Worm (Caenorhabditis elegans) whole organism, L3 larva: ENCODE measurements around the gene srh-206.

ENCODE experiments used
- R02D3.7 ChIP-seq: fragments of 150-350 bp; optimal IDR thresholded peaks from 2 replicates; lab custom pipeline; 2014; ENCODE audit warnings: missing biosample characterization, missing genetic modification characterization
- ZK546.5 ChIP-seq: sonication (generic microtip); optimal IDR thresholded peaks from 2 replicates; lab custom pipeline; 2017; ENCODE audit warnings: missing biosample characterization, missing genetic modification characterization
- ama-1 ChIP-seq: fragments of 150-350 bp; optimal IDR thresholded peaks from 2 replicates; lab custom pipeline; 2018
- daf-12 ChIP-seq: fragments of 150-350 bp; optimal IDR thresholded peaks from 2 replicates; lab custom pipeline; 2014; ENCODE audit warnings: missing biosample characterization, missing genetic modification reagents, missing genetic modification characterization
- elt-2 ChIP-seq: sonication (generic microtip); optimal IDR thresholded peaks from 2 replicates; lab custom pipeline; 2016; ENCODE audit warnings: missing genetic modification reagents, mild to moderate bottlenecking, missing genetic modification characterization, missing compliant biosample characterization
- jun-1 ChIP-seq: fragments of 150-350 bp; optimal IDR thresholded peaks from 2 replicates; lab custom pipeline; 2014; ENCODE audit warnings: missing biosample characterization, missing genetic modification reagents, missing genetic modification characterization
- mml-1 ChIP-seq: fragments of 150-350 bp; sonication (generic microtip); optimal IDR thresholded peaks from 3 replicates; lab custom pipeline; 2014; ENCODE audit warnings: missing biosample characterization, missing genetic modification characterization
- nhr-11 ChIP-seq: fragments of 150-350 bp; optimal IDR thresholded peaks from 2 replicates; lab custom pipeline; 2014; ENCODE audit warnings: missing biosample characterization, missing genetic modification characterization
- nhr-237 ChIP-seq: fragments of 150-350 bp; optimal IDR thresholded peaks from 2 replicates; lab custom pipeline; 2014; ENCODE audit warnings: missing biosample characterization, missing genetic modification characterization
- nhr-28 ChIP-seq: fragments of 150-350 bp; optimal IDR thresholded peaks from 2 replicates; lab custom pipeline; 2014; ENCODE audit warnings: missing biosample characterization, missing genetic modification characterization
- snpc-4 ChIP-seq: fragments of 150-350 bp; optimal IDR thresholded peaks from 2 replicates; lab custom pipeline; 2014; ENCODE audit warnings: missing biosample characterization, missing genetic modification characterization
- unc-62 ChIP-seq: fragments of 150-350 bp; sonication (generic microtip); optimal IDR thresholded peaks from 4 replicates; lab custom pipeline; 2014; ENCODE audit warnings: missing biosample characterization, missing genetic modification reagents, missing genetic modification characterization

DNA sequence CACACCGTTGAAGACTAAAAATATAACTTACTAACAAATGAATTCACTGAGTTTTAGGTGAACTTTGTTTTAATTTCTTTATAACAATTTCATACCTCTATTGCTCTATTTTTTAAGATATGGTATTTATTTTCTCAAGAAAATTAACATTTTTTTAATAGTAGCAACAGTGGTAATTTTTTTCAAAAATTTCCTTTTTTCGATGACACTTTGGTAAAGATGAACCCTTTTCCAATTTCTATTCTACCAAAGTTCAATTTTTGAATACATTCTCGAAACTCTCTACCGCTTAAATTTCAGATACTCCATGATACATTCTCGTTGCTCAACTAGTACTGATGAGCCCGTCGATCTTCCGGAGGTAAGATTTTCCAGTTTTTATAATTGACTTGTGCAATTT lies 42.7 kb downstream of the srh-206 start, which contains the start of gene nhr-116:
- TF ChIP-seq ZK546.5 = no peak
- TF ChIP-seq daf-12 (tag; lab: Kevin White, UChicago) = no peak
- no peak for TF ChIP-seq elt-2 (tag; lab: Kevin White, UChicago)
- no peak for TF ChIP-seq ama-1 (lab: Kevin White, UChicago)
- no peak for TF ChIP-seq snpc-4
- no peak for TF ChIP-seq unc-62 (GFP tag; lab: Kevin White, UChicago)
- no peak for TF ChIP-seq nhr-11 (tag; lab: Kevin White, UChicago)
- no peak for TF ChIP-seq nhr-237 (tag; lab: Kevin White, UChicago)
- TF ChIP-seq mml-1 (tag; lab: Kevin White, UChicago) = no peak
- no peak for TF ChIP-seq jun-1 (tag; lab: Kevin White, UChicago)
- no peak for TF ChIP-seq nhr-28 (tag; lab: Kevin White, UChicago)
- TF ChIP-seq R02D3.7 = no peak
